Fruit fly (Drosophila melanogaster): ENCODE measurements around the gene Gnpnat.
A peak's percentile ranks its signal among the peaks of the same experiment; 100 is the strongest.

Gene Gnpnat

DNA sequence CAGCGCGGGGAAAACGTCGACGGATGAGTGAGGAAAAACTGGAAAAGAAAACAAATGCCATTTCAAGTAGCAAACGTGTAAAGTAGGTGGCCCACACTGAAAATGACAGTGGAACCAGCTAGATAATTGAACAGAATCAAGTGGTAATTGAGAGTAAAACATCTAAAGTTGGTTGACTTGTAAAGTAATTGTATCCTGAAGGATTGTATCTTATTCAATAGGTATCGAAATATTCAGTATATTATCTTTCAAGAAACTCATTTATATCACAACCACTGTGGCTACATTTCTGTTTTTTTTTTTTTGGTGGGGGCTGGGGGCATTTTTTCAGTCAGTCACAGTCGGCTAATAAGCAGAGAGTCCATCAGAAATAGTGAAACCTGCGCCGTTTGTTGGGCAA, 38.9 kb upstream of the Gnpnat start (continued):
- no peak for TF ChIP-seq hb (GFP tag; IDR thresholded peaks at IDR 0.05; ENCODE audit: partially characterized antibody)
- TF ChIP-seq BEAF-32 (GFP tag; optimal IDR thresholded peaks at IDR 0.05) = no peak
- no peak for TF ChIP-seq Trl (optimal IDR thresholded peaks at IDR 0.05)
- peak; percentile 51 for TF ChIP-seq Trl (GFP tag; optimal IDR thresholded peaks at IDR 0.05)

DNA sequence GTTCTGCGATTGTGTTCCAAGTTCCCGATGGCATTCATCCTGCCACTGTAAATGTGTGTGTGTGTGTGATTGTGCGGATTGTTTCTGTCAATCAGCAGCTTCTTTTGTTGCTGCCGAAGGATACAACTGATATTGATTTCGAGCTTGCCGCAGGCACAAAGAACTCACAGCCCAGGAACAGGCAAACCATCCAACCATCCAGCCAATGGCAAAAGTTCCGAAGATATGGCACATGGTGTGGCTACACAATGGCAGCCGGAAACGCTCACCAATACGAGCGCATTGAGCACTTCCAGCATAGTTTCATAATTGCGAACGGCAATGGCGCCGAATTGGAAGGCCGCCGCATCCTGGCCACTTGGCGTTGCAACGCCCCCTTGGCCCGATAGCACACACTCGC, 36.3 kb upstream of the Gnpnat start:
- no peak for TF ChIP-seq dysf (GFP tag; IDR thresholded peaks at IDR 0.05)
- TF ChIP-seq ssp (GFP tag; IDR thresholded peaks at IDR 0.05) = no peak
- no peak for TF ChIP-seq HmgZ (tag; optimal IDR thresholded peaks at IDR 0.05)
- TF ChIP-seq Nf-YC (tag; optimal IDR thresholded peaks at IDR 0.05) = peak; percentile 50
- no peak for TF ChIP-seq H15 (GFP tag; IDR thresholded peaks at IDR 0.05)
- no peak for TF ChIP-seq exex (tag; optimal IDR thresholded peaks at IDR 0.05)
- TF ChIP-seq br (optimal IDR thresholded peaks at IDR 0.05) = no peak
- TF ChIP-seq ci (GFP tag; IDR thresholded peaks at IDR 0.05) = no peak
- no peak for TF ChIP-seq E2f2 (GFP tag; IDR thresholded peaks at IDR 0.05)
- no peak for TF ChIP-seq dimm (GFP tag; IDR thresholded peaks at IDR 0.05)
- TF ChIP-seq Nf-YB (GFP tag; optimal IDR thresholded peaks at IDR 0.05) = peak; percentile 75

DNA sequence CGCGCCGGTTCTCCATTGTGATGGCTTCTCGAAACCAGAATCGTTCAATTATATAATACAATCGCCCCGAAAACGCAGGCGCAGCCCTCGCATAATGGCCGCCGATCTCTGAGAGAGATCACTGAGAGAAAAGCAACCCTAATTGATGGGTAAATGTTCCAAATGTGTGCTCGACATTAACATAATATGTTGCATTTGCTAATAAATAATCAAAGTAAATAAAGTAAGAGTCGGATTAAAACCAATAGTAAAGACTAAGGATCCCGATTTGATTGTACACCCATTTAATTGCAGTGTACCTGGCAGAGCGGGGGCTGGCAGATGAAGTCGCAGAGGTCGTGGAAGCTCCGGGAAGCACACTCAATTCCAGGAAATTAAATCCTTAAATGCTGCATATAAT, 33.5 kb upstream of the Gnpnat start:
- TF ChIP-seq CG6854 (GFP tag; optimal IDR thresholded peaks at IDR 0.05) (no peak), phol (tag; optimal IDR thresholded peaks at IDR 0.05) (peak; percentile 4), Bteb2 (GFP tag; optimal IDR thresholded peaks at IDR 0.05) (no peak), gem (tag; optimal IDR thresholded peaks at IDR 0.05) (peak; percentile 13), CG18262 (tag; optimal IDR thresholded peaks at IDR 0.05) (peak; percentile 13), CG11504 (tag; optimal IDR thresholded peaks at IDR 0.05) (peak; percentile 0), CG2889 (GFP tag; IDR thresholded peaks at IDR 0.05) (no peak), CG1603 (tag; optimal IDR thresholded peaks at IDR 0.05) (peak; percentile 28), Pdp1 (GFP tag; optimal IDR thresholded peaks at IDR 0.05) (peak in 1 of 2 experiments; percentile 52), CG7271 (tag; optimal IDR thresholded peaks at IDR 0.05) (no peak), CG14710 (tag; optimal IDR thresholded peaks at IDR 0.05) (peak; percentile 5), CG2712 (tag; optimal IDR thresholded peaks at IDR 0.05) (peak; percentile 19), CG10979 (tag; optimal IDR thresholded peaks at IDR 0.05) (peak; percentile 29), cad (GFP tag; optimal IDR thresholded peaks at IDR 0.05) (no peak), Xrp1 (GFP tag; IDR thresholded peaks at IDR 0.05) (peak; percentile 54; the same call in 1 of the 2 replicates), sens (GFP tag) (peak; percentile 41)

DNA sequence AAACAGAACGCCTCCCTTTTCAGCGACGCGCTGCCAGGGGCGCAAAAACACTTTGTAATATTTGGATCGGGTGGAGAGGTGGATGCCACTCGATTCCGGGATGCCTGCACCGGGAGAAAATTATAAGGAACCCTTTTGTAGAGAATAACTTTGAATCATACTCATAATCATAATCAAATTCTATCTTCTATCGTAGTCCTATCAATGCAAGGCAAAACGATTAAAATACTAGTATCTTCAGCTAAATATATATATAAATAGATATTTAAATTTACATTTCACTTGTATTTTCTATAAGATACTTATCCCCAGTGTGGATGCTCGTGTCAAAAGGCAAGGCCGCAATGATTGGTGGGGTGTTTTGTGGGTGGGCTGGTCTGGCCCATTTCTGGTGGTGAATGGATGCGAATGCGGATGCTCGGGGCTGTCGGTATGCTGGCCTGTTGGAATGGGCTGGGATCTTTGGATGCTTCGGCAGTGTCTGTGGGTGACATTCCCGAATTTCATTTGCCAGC, 32.2 kb upstream of the Gnpnat start:
- no peak for TF ChIP-seq Dfd (GFP tag; optimal IDR thresholded peaks at IDR 0.05)
- TF ChIP-seq Ada2b (GFP tag; IDR thresholded peaks at IDR 0.05) = no peak
- TF ChIP-seq nmo (GFP tag; optimal IDR thresholded peaks at IDR 0.05) = peak; percentile 6
- TF ChIP-seq PHDP (tag; optimal IDR thresholded peaks at IDR 0.05) = no peak
- TF ChIP-seq CG4282 (GFP tag; optimal IDR thresholded peaks at IDR 0.05) = no peak
- peak; percentile 30 for TF ChIP-seq CG13424 (tag; optimal IDR thresholded peaks at IDR 0.05)
- TF ChIP-seq CG7963 (GFP tag; IDR thresholded peaks at IDR 0.05; ENCODE audit: partially characterized antibody) = no peak
- no peak for TF ChIP-seq eyg (GFP tag; optimal IDR thresholded peaks at IDR 0.05)
- TF ChIP-seq slp2 (GFP tag; optimal IDR thresholded peaks at IDR 0.05) = no peak
- no peak for TF ChIP-seq MTF-1 (GFP tag; optimal IDR thresholded peaks at IDR 0.05; ENCODE audit: borderline replicate concordance)
- TF ChIP-seq CG15269 (tag; optimal IDR thresholded peaks at IDR 0.05) = peak; percentile 1
- peak; percentile 31 for TF ChIP-seq CG7556 (GFP tag; optimal IDR thresholded peaks at IDR 0.05)
- no peak for TF ChIP-seq CG17912 (GFP tag; optimal IDR thresholded peaks at IDR 0.05)
- no peak for TF ChIP-seq CG13123 (GFP tag; optimal IDR thresholded peaks at IDR 0.05)
- TF ChIP-seq CG12155 (GFP tag; optimal IDR thresholded peaks at IDR 0.05) = no peak
- no peak for TF ChIP-seq CG34224 (GFP tag; IDR thresholded peaks at IDR 0.05; ENCODE audit: partially characterized antibody)
- peak; percentile 32 for TF ChIP-seq D19A (tag; optimal IDR thresholded peaks at IDR 0.05)
- no peak for TF ChIP-seq gt (GFP tag; IDR thresholded peaks at IDR 0.05)
